Worm (Caenorhabditis elegans) whole organism, late embryonic: Measurements from ENCODE around the gene C44C10.7.
A peak's percentile ranks its signal among the peaks of the same experiment; 100 is the strongest.

ENCODE experiments used
- F13H6.1 ChIP-seq: sonication (generic microtip); optimal IDR thresholded peaks from 2 replicates; lab custom pipeline; 2016; ENCODE audit warnings: missing genetic modification characterization, missing compliant biosample characterization
- K09A11.1 ChIP-seq: sonication (generic microtip); optimal IDR thresholded peaks from 2 replicates; lab custom pipeline; 2017; ENCODE audit warnings: antibody characterized with exemption, mild to moderate bottlenecking, missing genetic modification characterization, missing compliant biosample characterization; ENCODE audit not compliant: insufficient read depth
- ceh-30 ChIP-seq: fragments of 150-350 bp; optimal IDR thresholded peaks from 2 replicates; lab custom pipeline; 2014; ENCODE audit warnings: missing biosample characterization, missing genetic modification characterization
- ceh-48 ChIP-seq: sonication (generic microtip); optimal IDR thresholded peaks from 2 replicates; lab custom pipeline; 2016; ENCODE audit warnings: missing genetic modification characterization, inconsistent platforms, missing compliant biosample characterization
- ets-4 ChIP-seq: sonication (generic microtip); optimal IDR thresholded peaks from 2 replicates; lab custom pipeline; 2016; ENCODE audit warnings: missing genetic modification characterization, missing compliant biosample characterization
- hlh-13 ChIP-seq: fragments of 200-800 bp; sonication (Bioruptor generic); optimal IDR thresholded peaks from 2 replicates; lab custom pipeline; 2018; ENCODE audit warnings: mild to moderate bottlenecking, missing genetic modification characterization, missing compliant biosample characterization
- nhr-11 ChIP-seq: fragments of 150-350 bp; optimal IDR thresholded peaks from 2 replicates; lab custom pipeline; 2014; ENCODE audit warnings: missing biosample characterization, missing genetic modification characterization
- odd-2 ChIP-seq: sonication (generic microtip); optimal IDR thresholded peaks from 2 replicates; lab custom pipeline; 2017; ENCODE audit warnings: antibody characterized with exemption, mild to moderate bottlenecking, missing genetic modification characterization, missing compliant biosample characterization
- pha-4 ChIP-seq: fragments of 150-350 bp; optimal IDR thresholded peaks from 2 replicates; lab custom pipeline; 2018; ENCODE audit warnings: missing biosample characterization, missing genetic modification reagents, missing genetic modification characterization
- sox-2 ChIP-seq: fragments of 200-800 bp; sonication (Bioruptor generic); IDR thresholded peaks from 2 replicates; pipeline ENCODE4 v1.3.6; 2022; ENCODE audit warnings: missing genetic modification reagents, missing genetic modification characterization, missing compliant biosample characterization
- unc-3 ChIP-seq, 2 experiments: fragments of 200-800 bp in 1 of 2; sonication (Bioruptor generic) in 1 of 2; sonication (generic microtip) in 1 of 2; conservative IDR thresholded peaks in 1 of 2; optimal IDR thresholded peaks in 1 of 2; 2 replicates each; pipeline versions ENCODE4 v1.3.6 to Lab custom; 2016 to 2022; ENCODE audit warnings: missing compliant biosample characterization in 2 of 2, missing genetic modification characterization in 2 of 2, missing genetic modification reagents in 1 of 2
- unc-42 ChIP-seq: sonication (generic microtip); optimal IDR thresholded peaks from 2 replicates; lab custom pipeline; 2016; ENCODE audit warnings: missing genotype, missing genetic modification characterization, missing compliant biosample characterization
- zip-5 ChIP-seq: sonication (generic microtip); optimal IDR thresholded peaks from 2 replicates; lab custom pipeline; 2016; ENCODE audit warnings: missing genetic modification characterization, missing compliant biosample characterization
- ztf-16 ChIP-seq: sonication (generic microtip); optimal IDR thresholded peaks from 2 replicates; lab custom pipeline; 2017; ENCODE audit warnings: missing genetic modification characterization, missing compliant biosample characterization

ce11 chrX:11656519-11657006 is 31.5 kb downstream of the C44C10.7 start, which contains the start of gene T04F8.2:
- no peak for TF ChIP-seq K09A11.1
- TF ChIP-seq ztf-16 (tag; lab: Kevin White, UChicago) = no peak
- no peak for TF ChIP-seq hlh-13 (GFP tag; lab: Kevin White, UChicago)
- no peak for TF ChIP-seq pha-4 (tag; lab: Kevin White, UChicago)
- peak; percentile 17 for TF ChIP-seq unc-42 (tag; lab: Kevin White, UChicago)
- TF ChIP-seq odd-2 (tag; lab: Kevin White, UChicago) = no peak
- TF ChIP-seq F13H6.1 (tag; lab: Kevin White, UChicago) = no peak
- no peak for TF ChIP-seq ceh-30
- TF ChIP-seq ets-4 (tag; lab: Kevin White, UChicago) = no peak
- TF ChIP-seq unc-3 (GFP tag; conservative IDR thresholded peaks at IDR 0.05; lab: Robert Waterston, UW) = no peak
- no peak for TF ChIP-seq unc-3 (tag; optimal IDR thresholded peaks at IDR 0.05; lab: Kevin White, UChicago)
- TF ChIP-seq sox-2 (GFP tag; lab: Robert Waterston, UW) = no peak
- peak; percentile 32 for TF ChIP-seq ceh-48
- no peak for TF ChIP-seq nhr-11 (tag; lab: Kevin White, UChicago)
- TF ChIP-seq zip-5 (tag; lab: Kevin White, UChicago) = no peak
